Fruit fly (Drosophila melanogaster): ENCODE measurements around the gene CG11131.

The CG11131 gene

DNA sequence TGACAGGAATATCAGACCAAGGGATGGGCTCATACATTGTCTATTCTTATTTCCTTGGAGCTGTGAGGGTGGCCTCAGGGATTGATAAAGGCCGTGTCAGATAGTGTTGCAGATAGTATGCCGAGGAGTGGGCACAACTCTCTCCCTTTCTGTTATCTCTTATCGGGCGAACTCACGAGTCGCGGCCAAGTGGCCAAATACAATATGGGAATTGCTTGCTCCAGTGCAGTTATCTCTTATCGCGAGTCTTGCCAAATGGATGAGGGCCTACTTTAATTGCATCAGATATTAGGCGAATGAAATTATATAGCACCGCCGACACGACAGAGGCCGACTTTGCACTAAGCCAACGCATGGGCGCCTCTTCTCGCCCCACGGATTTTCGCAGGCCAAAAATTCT is 11.6 kb upstream of the CG11131 start:
- TF ChIP-seq CG10348 (GFP tag; IDR thresholded peaks at IDR 0.05) = no peak
- peak; percentile 47 for TF ChIP-seq EcR (GFP tag; optimal IDR thresholded peaks at IDR 0.05)

DNA sequence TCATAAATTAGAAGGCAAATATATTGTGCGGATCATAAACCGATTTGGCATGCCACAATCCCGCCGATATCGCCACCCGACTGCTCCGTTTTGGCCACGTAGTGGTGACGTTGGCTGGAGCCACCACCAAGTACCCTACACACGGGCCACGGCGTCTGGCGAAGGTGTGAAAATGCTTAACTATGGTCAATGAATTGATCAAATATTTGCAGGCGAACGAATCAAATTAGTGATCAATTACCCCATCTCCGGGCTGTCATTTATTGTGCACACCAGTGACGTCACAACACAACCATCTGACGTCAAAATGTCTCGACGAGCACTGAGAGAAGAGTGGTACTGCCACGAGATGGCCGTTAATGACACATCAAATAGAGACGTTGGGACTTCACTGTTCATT is 10.9 kb upstream of the CG11131 start:
- TF ChIP-seq CG12605 (GFP tag; IDR thresholded peaks at IDR 0.05) = no peak
- TF ChIP-seq rn (GFP tag; IDR thresholded peaks at IDR 0.05) = no peak
- TF ChIP-seq Snoo (tag; optimal IDR thresholded peaks at IDR 0.05) = no peak
- no peak for TF ChIP-seq CG10348 (GFP tag; IDR thresholded peaks at IDR 0.05)
- TF ChIP-seq fd96Ca (GFP tag; IDR thresholded peaks at IDR 0.05) = no peak
- TF ChIP-seq Pif1A (GFP tag; optimal IDR thresholded peaks at IDR 0.05) = no peak
- no peak for TF ChIP-seq CG14655 (GFP tag; optimal IDR thresholded peaks at IDR 0.05)
- no peak for TF ChIP-seq CG13204 (GFP tag; optimal IDR thresholded peaks at IDR 0.05)
- TF ChIP-seq CG8159 (tag; optimal IDR thresholded peaks at IDR 0.05) = no peak
- TF ChIP-seq CG34367 (tag; optimal IDR thresholded peaks at IDR 0.05) = no peak
- no peak for TF ChIP-seq Ets98B (GFP tag; IDR thresholded peaks at IDR 0.05)
- TF ChIP-seq CG9948 (tag; optimal IDR thresholded peaks at IDR 0.05) = no peak
- TF ChIP-seq CG15710 (tag; optimal IDR thresholded peaks at IDR 0.05) = no peak
- no peak for TF ChIP-seq Pif1B (GFP tag; optimal IDR thresholded peaks at IDR 0.05)
- no peak for TF ChIP-seq CG17806 (tag; optimal IDR thresholded peaks at IDR 0.05)
- no peak for TF ChIP-seq EcR (GFP tag; optimal IDR thresholded peaks at IDR 0.05)
- no peak for TF ChIP-seq CG4496 (GFP tag; IDR thresholded peaks at IDR 0.05)

DNA sequence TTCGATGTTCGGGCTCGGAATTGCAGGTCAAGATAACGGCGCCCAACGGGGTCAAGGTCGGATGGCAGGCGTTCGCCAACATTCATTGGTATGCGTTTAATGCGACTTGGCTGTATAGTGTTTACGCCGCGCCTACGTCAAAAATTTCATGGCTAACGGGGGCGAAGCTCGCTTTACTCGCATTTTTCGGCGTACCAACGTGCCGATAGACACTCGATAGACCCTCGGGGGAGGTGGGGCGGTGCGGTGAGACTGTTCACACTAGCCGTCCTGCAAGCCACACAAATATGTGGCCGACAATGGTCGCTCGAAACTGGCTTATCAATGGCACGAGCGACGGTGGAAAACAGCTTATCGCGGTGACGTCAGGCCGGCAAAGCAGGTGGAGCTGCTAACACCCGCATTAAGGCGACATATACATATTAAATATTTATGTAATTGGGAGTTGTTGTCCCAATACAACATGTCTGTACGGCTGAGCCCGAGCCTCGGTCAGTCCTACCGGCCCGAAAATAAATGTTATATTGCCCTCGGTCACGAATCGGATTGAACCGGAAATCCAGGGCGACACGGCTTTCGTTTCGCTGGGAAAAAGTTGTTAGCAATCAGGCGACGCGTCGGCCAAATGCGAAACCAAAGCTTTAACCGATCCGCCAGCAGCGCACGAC is 9.8 kb upstream of the CG11131 start:
- TF ChIP-seq EcR (GFP tag; optimal IDR thresholded peaks at IDR 0.05) (no peak), CG14655 (GFP tag; optimal IDR thresholded peaks at IDR 0.05) (no peak), Ets98B (GFP tag; IDR thresholded peaks at IDR 0.05) (no peak), CG32121 (GFP tag; IDR thresholded peaks at IDR 0.05) (no peak), Pif1B (GFP tag; optimal IDR thresholded peaks at IDR 0.05) (no peak), CG10348 (GFP tag; IDR thresholded peaks at IDR 0.05) (no peak), CG8301 (tag; optimal IDR thresholded peaks at IDR 0.05) (no peak), CG4496 (GFP tag; IDR thresholded peaks at IDR 0.05) (no peak), CG17806 (tag; optimal IDR thresholded peaks at IDR 0.05) (no peak)

DNA sequence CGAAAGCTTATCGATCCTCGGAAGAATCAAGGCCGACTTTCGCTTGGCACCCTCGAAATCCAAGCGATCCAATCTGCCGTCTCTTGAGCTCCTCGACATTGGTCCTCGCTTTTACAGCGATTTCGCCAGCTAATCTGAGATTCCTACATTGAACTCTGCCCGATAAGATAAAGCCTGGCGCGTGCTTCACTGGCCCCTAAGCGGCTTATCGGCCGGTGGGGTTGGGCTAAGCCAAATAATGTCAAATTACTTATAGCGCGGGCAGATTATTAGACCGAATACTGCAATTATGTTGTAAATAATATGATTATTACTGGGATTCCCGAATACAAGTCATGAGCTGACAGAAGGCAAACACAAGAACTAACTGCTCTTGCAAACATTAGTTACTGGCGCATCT is 8.5 kb upstream of the CG11131 start:
- no peak for TF ChIP-seq CG15710 (tag; optimal IDR thresholded peaks at IDR 0.05)
- no peak for TF ChIP-seq CG9948 (tag; optimal IDR thresholded peaks at IDR 0.05)
- no peak for TF ChIP-seq Snoo (tag; optimal IDR thresholded peaks at IDR 0.05)
- TF ChIP-seq Ets98B (GFP tag; IDR thresholded peaks at IDR 0.05) = no peak
- TF ChIP-seq EcR (GFP tag; optimal IDR thresholded peaks at IDR 0.05) = no peak
- TF ChIP-seq CG17806 (tag; optimal IDR thresholded peaks at IDR 0.05) = no peak
- TF ChIP-seq CG8159 (tag; optimal IDR thresholded peaks at IDR 0.05) = no peak
- TF ChIP-seq gl (tag; optimal IDR thresholded peaks at IDR 0.05) = no peak
- no peak for TF ChIP-seq CG34367 (tag; optimal IDR thresholded peaks at IDR 0.05)
- TF ChIP-seq CG32121 (GFP tag; IDR thresholded peaks at IDR 0.05) = no peak
- TF ChIP-seq CG8301 (tag; optimal IDR thresholded peaks at IDR 0.05) = no peak
- no peak for TF ChIP-seq CG4496 (GFP tag; IDR thresholded peaks at IDR 0.05)
- TF ChIP-seq fd96Ca (GFP tag; IDR thresholded peaks at IDR 0.05) = no peak

DNA sequence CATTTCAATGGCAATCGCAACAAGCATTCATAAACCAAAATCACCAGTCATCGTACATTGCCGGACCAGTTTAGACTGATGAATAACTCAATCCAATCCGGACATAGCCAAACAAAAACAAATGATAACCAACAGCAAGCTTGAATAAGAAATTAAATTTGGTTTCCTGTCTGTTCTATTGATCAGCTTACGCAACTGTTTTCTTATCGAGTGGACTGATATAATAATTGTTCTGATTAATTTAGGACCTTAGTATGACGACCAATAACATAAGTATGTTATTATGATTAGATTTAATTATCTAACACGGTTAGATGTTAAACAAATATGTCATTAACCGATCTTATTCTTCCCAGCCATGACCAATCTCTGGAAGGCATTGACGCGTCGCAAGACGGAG is 7.5 kb upstream of the CG11131 start:
- no peak for TF ChIP-seq CG4496 (GFP tag; IDR thresholded peaks at IDR 0.05)
- no peak for TF ChIP-seq CG14655 (GFP tag; optimal IDR thresholded peaks at IDR 0.05)
- no peak for TF ChIP-seq CG8159 (tag; optimal IDR thresholded peaks at IDR 0.05)

DNA sequence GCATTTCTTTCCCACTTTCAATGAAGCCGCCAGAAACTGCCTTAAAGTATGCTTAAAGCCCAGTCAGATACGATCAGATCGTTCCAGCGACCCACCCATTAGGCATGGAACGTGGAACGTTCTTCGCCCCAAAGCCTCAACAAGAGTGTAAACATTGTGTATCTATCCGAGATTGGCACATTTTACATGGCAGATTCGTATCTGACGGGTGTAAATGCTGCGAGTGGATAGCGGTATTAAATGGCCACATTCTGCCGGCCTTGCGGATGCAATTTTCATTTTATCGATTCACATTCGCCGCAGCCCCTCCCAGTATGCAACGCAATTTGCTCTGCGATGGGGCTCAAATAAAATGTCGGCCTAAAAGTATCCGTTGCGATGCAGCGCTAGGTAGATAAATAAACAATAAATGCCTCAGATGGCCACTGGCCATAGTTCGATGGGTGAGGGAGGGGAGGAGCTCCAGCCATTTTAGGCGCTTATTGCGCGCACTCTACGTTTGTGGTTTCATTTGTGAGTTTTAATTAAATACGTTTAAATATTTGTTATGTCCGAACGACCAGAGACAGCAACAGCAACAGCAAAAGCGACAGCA is 3.8 kb upstream of the CG11131 start:
- TF ChIP-seq D1 (tag; optimal IDR thresholded peaks at IDR 0.05) (peak; percentile 15), Snoo (tag; optimal IDR thresholded peaks at IDR 0.05) (no peak)

DNA sequence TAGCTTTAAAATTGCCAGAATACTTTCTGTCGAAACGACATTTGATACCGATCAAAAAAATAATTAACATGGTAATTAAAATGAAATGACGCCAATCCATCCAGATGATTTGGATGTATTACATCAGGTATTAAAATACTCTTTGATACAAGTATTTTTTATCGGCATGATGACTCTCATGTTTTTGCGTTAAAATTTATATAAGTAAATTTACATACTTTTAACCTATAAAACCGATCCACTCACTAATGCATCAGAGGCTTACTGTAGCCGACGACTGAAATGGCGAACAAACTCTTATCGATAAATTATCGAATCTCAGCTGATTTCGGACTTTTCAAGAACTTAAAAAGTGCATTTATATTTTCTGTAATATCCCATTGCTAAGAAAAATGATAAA is 3.1 kb downstream of the CG11131 start, which contains the start of gene BoYb:
Gene BoYb (plus strand): TSS at position 301 of the 400 bp plus-strand sequence.
- TF ChIP-seq CG13204 (GFP tag; optimal IDR thresholded peaks at IDR 0.05) (no peak), D1 (tag; optimal IDR thresholded peaks at IDR 0.05) (no peak)

DNA sequence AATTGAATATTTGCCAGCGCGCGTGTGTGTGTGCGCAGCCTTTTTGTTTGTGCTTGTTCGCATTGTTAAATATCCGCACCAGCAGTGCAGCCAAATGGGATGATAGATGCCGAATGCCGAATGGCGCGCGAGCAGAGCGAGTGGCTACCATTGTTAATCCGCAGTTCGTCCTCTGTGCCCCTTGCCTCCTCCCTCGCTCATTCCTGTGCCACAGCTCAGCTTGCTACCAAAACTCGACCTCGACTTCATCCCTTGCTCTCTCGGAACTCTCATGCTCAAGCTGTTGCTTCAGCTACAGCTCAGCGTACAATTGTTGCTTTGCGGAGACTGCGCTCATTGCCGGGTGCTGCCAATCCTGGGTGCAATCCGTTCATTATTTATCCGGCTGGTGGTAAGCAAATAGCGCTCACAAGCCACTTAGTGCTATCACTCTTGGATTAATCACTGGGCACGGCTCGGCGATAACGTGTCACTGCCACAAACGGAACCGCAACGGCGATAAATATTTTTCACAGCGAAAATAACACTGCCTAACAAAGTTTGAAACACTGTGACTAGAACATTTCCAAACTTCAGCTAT is 10.9 kb downstream of the CG11131 start:
- 0 out of 3 replicates have a peak, but pooled peaks have one; percentile 11 for TF ChIP-seq CG4496 (GFP tag; IDR thresholded peaks at IDR 0.05)
- TF ChIP-seq fd96Ca (GFP tag; IDR thresholded peaks at IDR 0.05) = no peak
